Worm (Caenorhabditis elegans): ENCODE results near the gene ccch-5.
A peak's percentile ranks its signal among the peaks of the same experiment; 100 is the strongest.

ccch-5 gene

ce11 chrIV:14883812-14884211 lies 35.6 kb upstream of the ccch-5 start (continued):
- TF ChIP-seq ztf-7 (tag; optimal IDR thresholded peaks at IDR 0.05): peak; percentile 41
- TF ChIP-seq hif-1 (tag; optimal IDR thresholded peaks at IDR 0.05): peak in 1 of 2 experiments; percentile 81

DNA sequence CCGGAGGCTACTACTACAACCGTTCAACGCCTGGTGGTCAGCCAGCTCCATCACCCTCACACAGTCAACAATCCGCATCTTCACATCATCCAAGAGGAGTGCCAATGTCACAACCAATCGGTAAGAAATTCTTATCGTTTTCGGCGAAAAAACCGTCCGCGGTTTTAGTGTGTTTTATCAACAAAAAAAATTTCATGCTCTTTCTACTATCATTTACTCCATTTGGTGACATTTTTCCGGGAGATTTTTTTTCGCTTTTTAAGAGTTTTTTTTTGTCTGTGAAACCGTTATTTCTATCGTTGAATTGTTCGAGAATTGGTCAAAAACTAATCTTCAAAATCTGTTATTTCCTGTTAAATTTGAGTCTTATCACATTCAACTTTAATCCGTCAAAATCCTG lies 33.8 kb upstream of the ccch-5 start:
- TF ChIP-seq set-16 (GFP tag; IDR thresholded peaks at IDR 0.05): no peak
- TF ChIP-seq daf-19 (GFP tag; conservative IDR thresholded peaks at IDR 0.05): no peak
- TF ChIP-seq mdl-1 (tag; optimal IDR thresholded peaks at IDR 0.05): no peak
- TF ChIP-seq rbr-2 (tag; optimal IDR thresholded peaks at IDR 0.05): no peak
- no peak for TF ChIP-seq duxl-1 (tag; optimal IDR thresholded peaks at IDR 0.05; ENCODE audit: poor library complexity)
- TF ChIP-seq madf-9 (GFP tag; conservative IDR thresholded peaks at IDR 0.05): no peak
- no peak for TF ChIP-seq cey-2 (tag; optimal IDR thresholded peaks at IDR 0.05; ENCODE audit: borderline replicate concordance, insufficient read depth)
- TF ChIP-seq spr-1 (tag; optimal IDR thresholded peaks at IDR 0.05): no peak
- 0 out of 2 replicates have a peak, but pooled peaks have one; percentile 8 for TF ChIP-seq dmd-6 (GFP tag; IDR thresholded peaks at IDR 0.05)
- peak; percentile 30 for TF ChIP-seq pqm-1 (tag; optimal IDR thresholded peaks at IDR 0.05)
- peak; percentile 28 for TF ChIP-seq hlh-11 (tag; optimal IDR thresholded peaks at IDR 0.05)
- TF ChIP-seq nhr-10 (tag; optimal IDR thresholded peaks at IDR 0.05): no peak
- peak; percentile 30 for TF ChIP-seq nhr-28 (tag; optimal IDR thresholded peaks at IDR 0.05)
- TF ChIP-seq nhr-25 (tag; optimal IDR thresholded peaks at IDR 0.05; ENCODE audit: borderline replicate concordance, insufficient read depth): no peak
- no peak for TF ChIP-seq ceh-28 (tag; optimal IDR thresholded peaks at IDR 0.05)
- no peak for TF ChIP-seq daf-12 (tag; optimal IDR thresholded peaks at IDR 0.05)
- no peak for TF ChIP-seq ztf-7 (tag; optimal IDR thresholded peaks at IDR 0.05)
- TF ChIP-seq nhr-111 (GFP tag; optimal IDR thresholded peaks at IDR 0.05): no peak
- TF ChIP-seq madf-5 (GFP tag; IDR thresholded peaks at IDR 0.05): no peak
- TF ChIP-seq tra-1 (GFP tag; IDR thresholded peaks at IDR 0.05): no peak
- TF ChIP-seq mxl-3 (GFP tag; optimal IDR thresholded peaks at IDR 0.05): no peak
- TF ChIP-seq gei-8 (GFP tag; optimal IDR thresholded peaks at IDR 0.05): no peak
- TF ChIP-seq php-3 (GFP tag; IDR thresholded peaks at IDR 0.05): no peak
- no peak for TF ChIP-seq dmd-8 (GFP tag; IDR thresholded peaks at IDR 0.05)
- TF ChIP-seq ceh-44 (GFP tag; IDR thresholded peaks at IDR 0.05): no peak
- TF ChIP-seq fos-1 (tag; optimal IDR thresholded peaks at IDR 0.05): no peak
- TF ChIP-seq lin-15B (tag; optimal IDR thresholded peaks at IDR 0.05): no peak
- no peak for TF ChIP-seq ceh-62 (tag; optimal IDR thresholded peaks at IDR 0.05)
- TF ChIP-seq D1046.2 (GFP tag; IDR thresholded peaks at IDR 0.05): no peak
- no peak for TF ChIP-seq lin-29 (GFP tag; IDR thresholded peaks at IDR 0.05)
- TF ChIP-seq dve-1 (tag; optimal IDR thresholded peaks at IDR 0.05; ENCODE audit: insufficient read depth): peak; percentile 16
- no peak for TF ChIP-seq Y5F2A.4 (GFP tag; optimal IDR thresholded peaks at IDR 0.05)
- TF ChIP-seq daf-16 (GFP tag; optimal IDR thresholded peaks at IDR 0.05): no peak
- peak; percentile 56 for TF ChIP-seq daf-16 (tag; optimal IDR thresholded peaks at IDR 0.05)
- TF ChIP-seq daf-8 (GFP tag; IDR thresholded peaks at IDR 0.05): no peak
- no peak for TF ChIP-seq attf-4 (tag; optimal IDR thresholded peaks at IDR 0.05)

DNA sequence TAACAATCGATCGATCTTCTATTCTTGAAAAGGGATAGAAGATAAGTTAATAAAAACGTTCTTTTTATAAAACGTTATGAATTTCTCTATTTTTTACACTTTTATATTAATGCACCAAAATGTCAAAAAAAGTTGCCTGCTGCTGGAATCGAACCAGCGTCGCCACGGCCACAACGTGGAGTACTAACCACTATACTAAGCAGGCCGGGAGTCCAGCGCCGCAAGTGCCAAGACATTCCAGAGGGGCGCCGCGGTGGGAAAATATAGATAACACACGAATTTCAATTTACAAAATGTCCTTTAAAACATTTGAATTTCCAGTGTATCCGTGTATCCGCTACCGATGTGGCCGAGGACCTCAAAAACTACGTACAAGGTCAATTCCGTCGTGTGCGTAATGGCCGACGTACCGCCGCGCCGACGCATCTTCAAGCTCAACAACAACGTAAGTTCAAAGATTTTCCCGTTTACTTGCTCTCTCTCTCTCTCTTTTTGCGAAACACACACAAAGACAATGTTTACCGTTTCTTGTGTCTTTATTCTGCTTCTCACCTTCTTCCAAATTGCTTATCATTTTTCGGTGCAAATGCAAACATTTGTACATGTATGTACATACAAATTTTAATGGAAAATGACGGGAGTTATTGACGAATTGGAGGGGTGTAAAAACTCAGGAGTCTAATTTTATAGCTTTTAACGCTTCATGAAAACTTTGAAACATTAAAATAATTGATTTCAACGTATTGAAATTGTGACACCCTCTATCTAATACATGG lies 30.3 kb upstream of the ccch-5 start:
- no peak for TF ChIP-seq dmd-9 (GFP tag; IDR thresholded peaks at IDR 0.05)
- TF ChIP-seq snpc-4 (tag; optimal IDR thresholded peaks at IDR 0.05): no peak
- TF ChIP-seq spr-1 (tag; optimal IDR thresholded peaks at IDR 0.05): peak; percentile 4
- no peak for TF ChIP-seq F37D6.2 (tag; optimal IDR thresholded peaks at IDR 0.05)
- no peak for TF ChIP-seq rbr-2 (tag; optimal IDR thresholded peaks at IDR 0.05)
- no peak for TF ChIP-seq ZK546.5 (tag; optimal IDR thresholded peaks at IDR 0.05)
- TF ChIP-seq lin-29 (GFP tag; IDR thresholded peaks at IDR 0.05): no peak
- peak; percentile 7 for TF ChIP-seq dve-1 (tag; optimal IDR thresholded peaks at IDR 0.05; ENCODE audit: insufficient read depth)
- TF ChIP-seq vab-7 (GFP tag; IDR thresholded peaks at IDR 0.05): no peak
- TF ChIP-seq F44E2.7 (GFP tag; IDR thresholded peaks at IDR 0.05): no peak
- no peak for TF ChIP-seq egl-27 (tag; optimal IDR thresholded peaks at IDR 0.05)
- TF ChIP-seq pha-4 (GFP tag; IDR thresholded peaks at IDR 0.05): 0 out of 2 replicates have a peak, but pooled peaks have one; percentile 48
- no peak for TF ChIP-seq pha-4 (tag; optimal IDR thresholded peaks at IDR 0.05)
- peak; percentile 94 for TF ChIP-seq aha-1 (tag)
- TF ChIP-seq nhr-237 (tag; optimal IDR thresholded peaks at IDR 0.05): no peak
- TF ChIP-seq lin-1 (GFP tag; IDR thresholded peaks at IDR 0.05): no peak
